Fruit fly (Drosophila melanogaster) whole organism, embryonic: Measurements from ENCODE around the gene Eig71Ec.

Experiments used
- Atf6 ChIP-seq: fragments of 200-800 bp; sonication (Bioruptor generic); IDR thresholded peaks from 2 replicates; pipeline ENCODE4 v1.3.6; 2022; ENCODE audit warnings: missing biosample characterization, missing genetic modification characterization
- CG1024 ChIP-seq: fragments of 200-800 bp; sonication (Bioruptor generic); IDR thresholded peaks from 2 replicates; pipeline ENCODE4 v1.3.6; 2022; ENCODE audit warnings: missing biosample characterization, missing genetic modification characterization
- CG10431 ChIP-seq: fragments of 200-800 bp; sonication (Bioruptor generic); optimal IDR thresholded peaks from 3 replicates; lab custom pipeline; 2018; ENCODE audit warnings: missing biosample characterization, mild to moderate bottlenecking, missing genetic modification characterization
- CG10959 ChIP-seq: fragments of 200-800 bp; sonication (Bioruptor generic); IDR thresholded peaks from 2 replicates; pipeline ENCODE4 v1.3.6; 2022; ENCODE audit warnings: missing biosample characterization, missing genetic modification characterization
- CG11456 ChIP-seq: fragments of 200-800 bp; sonication (Bioruptor generic); IDR thresholded peaks from 3 replicates; pipeline ENCODE4 v1.3.6; 2022; ENCODE audit warnings: missing biosample characterization, missing genetic modification characterization
- CG11695 ChIP-seq: fragments of 200-800 bp; sonication (Bioruptor generic); IDR thresholded peaks from 3 replicates; pipeline ENCODE4 v1.3.6; 2022; ENCODE audit warnings: missing biosample characterization, missing genetic modification characterization
- CG11696 ChIP-seq: fragments of 200-800 bp; sonication (Bioruptor generic); IDR thresholded peaks from 2 replicates; pipeline ENCODE4 v1.3.6; 2022; ENCODE audit warnings: missing biosample characterization, missing genetic modification characterization
- CG12391 ChIP-seq: fragments of 200-800 bp; sonication (Bioruptor generic); optimal IDR thresholded peaks from 3 replicates; lab custom pipeline; 2018; ENCODE audit warnings: missing biosample characterization, mild to moderate bottlenecking, missing genetic modification characterization, moderate library complexity
- CG14050 ChIP-seq: fragments of 200-800 bp; sonication (Bioruptor generic); IDR thresholded peaks from 3 replicates; pipeline ENCODE4 v1.3.6; 2022; ENCODE audit warnings: missing biosample characterization, missing genetic modification characterization
- CG15479 ChIP-seq: fragments of 200-800 bp; sonication (Bioruptor generic); optimal IDR thresholded peaks from 3 replicates; lab custom pipeline; 2019; ENCODE audit warnings: missing biosample characterization, mild to moderate bottlenecking, missing genetic modification characterization, moderate library complexity
- CG1647 ChIP-seq: fragments of 200-800 bp; sonication (Bioruptor generic); optimal IDR thresholded peaks from 3 replicates; lab custom pipeline; 2016; ENCODE audit warnings: missing biosample characterization, missing genetic modification characterization
- CG17361 ChIP-seq: fragments of 200-800 bp; sonication (Bioruptor generic); IDR thresholded peaks from 3 replicates; pipeline ENCODE4 v1.3.6; 2022; ENCODE audit warnings: missing biosample characterization, missing genetic modification characterization
- CG17829 ChIP-seq: fragments of 200-800 bp; optimal IDR thresholded peaks from 2 replicates; lab custom pipeline; 2019; ENCODE audit warnings: missing biosample characterization, mild to moderate bottlenecking, missing genetic modification characterization, moderate library complexity
- CG2116 ChIP-seq: fragments of 200-800 bp; sonication (Bioruptor generic); optimal IDR thresholded peaks from 3 replicates; lab custom pipeline; 2018; ENCODE audit warnings: missing biosample characterization, mild to moderate bottlenecking, missing genetic modification characterization
- CG2678 ChIP-seq: fragments of 200-800 bp; sonication (Bioruptor generic); optimal IDR thresholded peaks from 3 replicates; lab custom pipeline; 2019; ENCODE audit warnings: missing biosample characterization, mild to moderate bottlenecking, missing genetic modification characterization, moderate library complexity
- CG3838 ChIP-seq: fragments of 200-800 bp; sonication (Bioruptor generic); optimal IDR thresholded peaks from 3 replicates; lab custom pipeline; 2016; ENCODE audit warnings: missing biosample characterization, missing genetic modification characterization
- CG4820 ChIP-seq: fragments of 200-800 bp; sonication (Bioruptor generic); optimal IDR thresholded peaks from 3 replicates; lab custom pipeline; 2016; ENCODE audit warnings: missing biosample characterization, missing genetic modification characterization
- CG6791 ChIP-seq: fragments of 200-800 bp; sonication (Bioruptor generic); IDR thresholded peaks from 3 replicates; pipeline ENCODE4 v1.3.6; 2022; ENCODE audit warnings: missing biosample characterization, missing genetic modification characterization; ENCODE audit not compliant: partially characterized antibody
- CG7745 ChIP-seq: fragments of 200-800 bp; sonication (Bioruptor generic); optimal IDR thresholded peaks from 2 replicates; lab custom pipeline; 2018; ENCODE audit warnings: missing biosample characterization, mild to moderate bottlenecking, missing genetic modification characterization, moderate library complexity
- CG8089 ChIP-seq: fragments of 200-800 bp; sonication (Bioruptor generic); optimal IDR thresholded peaks from 3 replicates; lab custom pipeline; 2016; ENCODE audit warnings: missing biosample characterization, missing genetic modification characterization
- CG8765 ChIP-seq: fragments of 200-800 bp; sonication (Bioruptor generic); IDR thresholded peaks from 2 replicates; pipeline ENCODE4 v1.3.6; 2022; ENCODE audit warnings: missing biosample characterization, missing genetic modification characterization
- CG9817 ChIP-seq: fragments of 200-800 bp; sonication (Bioruptor generic); optimal IDR thresholded peaks from 2 replicates; lab custom pipeline; 2018; ENCODE audit warnings: missing biosample characterization, mild to moderate bottlenecking, missing genetic modification characterization, moderate library complexity
- D19A ChIP-seq: fragments of 200-800 bp; optimal IDR thresholded peaks from 3 replicates; lab custom pipeline; 2019; ENCODE audit warnings: missing biosample characterization, mild to moderate bottlenecking, missing genetic modification characterization, moderate library complexity
- HLH3B ChIP-seq: fragments of 200-800 bp; sonication (Bioruptor generic); IDR thresholded peaks from 2 replicates; pipeline ENCODE4 v1.3.6; 2022; ENCODE audit warnings: missing biosample characterization, missing genetic modification characterization
- HmgZ ChIP-seq: fragments of 200-800 bp; sonication (Bioruptor generic); optimal IDR thresholded peaks from 2 replicates; lab custom pipeline; 2018; ENCODE audit warnings: missing biosample characterization, mild to moderate bottlenecking, missing genetic modification characterization
- Hmx ChIP-seq: fragments of 200-800 bp; sonication (Bioruptor generic); optimal IDR thresholded peaks from 2 replicates; lab custom pipeline; 2016; ENCODE audit warnings: missing biosample characterization, missing genetic modification characterization
- Kr ChIP-seq: fragments of 200-800 bp; sonication (Bioruptor generic); optimal IDR thresholded peaks from 2 replicates; lab custom pipeline; 2017; ENCODE audit warnings: missing biosample characterization, mild to moderate bottlenecking, missing genetic modification characterization
- NFAT ChIP-seq: fragments of 200-800 bp; sonication (Bioruptor generic); IDR thresholded peaks from 2 replicates; pipeline ENCODE4 v1.3.6; 2022; ENCODE audit warnings: missing biosample characterization, missing genetic modification characterization
- Pdp1 ChIP-seq, 2 experiments: fragments of 200-800 bp; sonication (Bioruptor generic); optimal IDR thresholded peaks; 3 replicates each; lab custom pipeline; 2016; ENCODE audit warnings: missing biosample characterization in 2 of 2, missing genetic modification characterization in 2 of 2, mild to moderate bottlenecking in 1 of 2, moderate library complexity in 1 of 2
- Sin3A ChIP-seq: fragments of >200 bp; optimal IDR thresholded peaks from 2 replicates; lab custom pipeline; 2018
- Vsx1 ChIP-seq: fragments of 200-800 bp; sonication (Bioruptor generic); optimal IDR thresholded peaks from 2 replicates; lab custom pipeline; 2017; ENCODE audit warnings: missing biosample characterization, mild to moderate bottlenecking, missing genetic modification characterization, missing genetic modification reagents
- YL-1 ChIP-seq: fragments of 200-800 bp; sonication (Bioruptor generic); optimal IDR thresholded peaks from 3 replicates; lab custom pipeline; 2017; ENCODE audit warnings: missing biosample characterization, mild to moderate bottlenecking, missing genetic modification characterization
- ato ChIP-seq: fragments of 200-800 bp; sonication (Bioruptor generic); IDR thresholded peaks from 2 replicates; pipeline ENCODE4 v1.3.6; 2022; ENCODE audit warnings: missing biosample characterization, missing genetic modification characterization; ENCODE audit not compliant: partially characterized antibody
- bbx ChIP-seq: fragments of 200-800 bp; sonication (Bioruptor generic); IDR thresholded peaks from 2 replicates; pipeline ENCODE4 v1.3.6; 2022; ENCODE audit warnings: missing biosample characterization, missing genetic modification characterization; ENCODE audit not compliant: partially characterized antibody
- chn ChIP-seq: fragments of 200-800 bp; sonication (Bioruptor generic); optimal IDR thresholded peaks from 2 replicates; lab custom pipeline; 2016; ENCODE audit warnings: missing biosample characterization, missing genetic modification characterization
- croc ChIP-seq: fragments of 200-800 bp; sonication (Bioruptor generic); conservative IDR thresholded peaks from 3 replicates; pipeline ENCODE4 v1.3.6; 2022; ENCODE audit warnings: missing biosample characterization, missing genetic modification characterization
- crol ChIP-seq: fragments of 200-800 bp; sonication (Bioruptor generic); IDR thresholded peaks from 2 replicates; pipeline ENCODE4 v1.3.6; 2022; ENCODE audit warnings: missing biosample characterization, missing genetic modification characterization
- dysf ChIP-seq: fragments of 200-800 bp; sonication (Bioruptor generic); IDR thresholded peaks from 3 replicates; pipeline ENCODE4 v1.3.6; 2022; ENCODE audit warnings: missing biosample characterization, missing genetic modification characterization
- emc ChIP-seq: fragments of 200-800 bp; sonication (Bioruptor generic); optimal IDR thresholded peaks from 2 replicates; lab custom pipeline; 2016; ENCODE audit warnings: missing biosample characterization, missing genetic modification characterization
- ewg ChIP-seq: fragments of 200-800 bp; sonication (Bioruptor generic); optimal IDR thresholded peaks from 3 replicates; lab custom pipeline; 2017; ENCODE audit warnings: mild to moderate bottlenecking, missing biosample characterization, missing genetic modification reagents, missing genetic modification characterization
- exex ChIP-seq: fragments of 200-800 bp; sonication (Bioruptor generic); optimal IDR thresholded peaks from 4 replicates; lab custom pipeline; 2018; ENCODE audit warnings: missing biosample characterization, mild to moderate bottlenecking, missing genetic modification characterization, moderate library complexity
- lmd ChIP-seq: fragments of 200-800 bp; sonication (Bioruptor generic); IDR thresholded peaks from 2 replicates; pipeline ENCODE4 v1.3.6; 2022; ENCODE audit warnings: missing biosample characterization, missing genetic modification characterization
- oc ChIP-seq: fragments of 200-800 bp; sonication (Bioruptor generic); optimal IDR thresholded peaks from 2 replicates; lab custom pipeline; 2018; ENCODE audit warnings: missing biosample characterization, mild to moderate bottlenecking, missing genetic modification characterization, moderate library complexity
- sc ChIP-seq, 3 experiments: fragments of >200 bp in 2 of 3; fragments of 200-800 bp in 1 of 3; sonication (Bioruptor generic) in 1 of 3; optimal IDR thresholded peaks; 2 replicates in 2 of 3; 3 replicates in 1 of 3; lab custom pipeline; 2017; ENCODE audit warnings: mild to moderate bottlenecking in 1 of 3, missing biosample characterization in 1 of 3, missing genetic modification characterization in 1 of 3, missing genetic modification reagents in 1 of 3
- sim ChIP-seq: fragments of 200-800 bp; sonication (Bioruptor generic); IDR thresholded peaks from 2 replicates; pipeline ENCODE4 v1.3.6; 2022; ENCODE audit warnings: missing biosample characterization, missing genetic modification characterization
- slbo ChIP-seq: fragments of 200-800 bp; sonication (Bioruptor generic); IDR thresholded peaks from 2 replicates; pipeline ENCODE4 v1.3.6; 2022; ENCODE audit warnings: missing biosample characterization, missing genetic modification characterization
- tll ChIP-seq, 2 experiments: fragments of 200-800 bp in 1 of 2; fragments of >200 bp in 1 of 2; sonication (Bioruptor generic) in 1 of 2; optimal IDR thresholded peaks; 2 replicates each; lab custom pipeline; 2017 to 2019; ENCODE audit warnings: missing biosample characterization in 2 of 2, missing genetic modification characterization in 2 of 2, mild to moderate bottlenecking in 1 of 2, moderate library complexity in 1 of 2
- twi ChIP-seq: fragments of 200-800 bp; optimal IDR thresholded peaks from 2 replicates; lab custom pipeline; 2019; ENCODE audit warnings: missing biosample characterization, mild to moderate bottlenecking, missing genetic modification characterization, moderate library complexity
- vfl ChIP-seq: fragments of 200-800 bp; sonication (Bioruptor generic); optimal IDR thresholded peaks from 2 replicates; lab custom pipeline; 2016; ENCODE audit warnings: missing biosample characterization, missing genetic modification characterization
- wor ChIP-seq: fragments of 200-800 bp; sonication (Bioruptor generic); IDR thresholded peaks from 2 replicates; pipeline ENCODE4 v1.3.6; 2022; ENCODE audit warnings: missing biosample characterization, missing genetic modification characterization
- zen ChIP-seq: fragments of 200-800 bp; sonication (Bioruptor generic); optimal IDR thresholded peaks from 3 replicates; lab custom pipeline; 2018; ENCODE audit warnings: missing biosample characterization, mild to moderate bottlenecking, missing genetic modification characterization, moderate library complexity
- zf30C ChIP-seq: fragments of 200-800 bp; sonication (Bioruptor generic); optimal IDR thresholded peaks from 3 replicates; lab custom pipeline; 2018; ENCODE audit warnings: missing biosample characterization, mild to moderate bottlenecking, missing genetic modification characterization

Gene Eig71Ec

dm6 chr3L:15639978-15640377, 12.1 kb downstream of the Eig71Ec start (continued):
- TF ChIP-seq CG8765 (GFP tag; lab: Robert Waterston, UW) (no peak), zen (tag; lab: Kevin White, UChicago) (no peak), sc (optimal IDR thresholded peaks at IDR 0.05; lab: Kevin White, UChicago) (no peak), sc (GFP tag; optimal IDR thresholded peaks at IDR 0.05; lab: Kevin White, UChicago) (no peak), CG4820 (no peak), NFAT (GFP tag; lab: Robert Waterston, UW) (no peak), zf30C (GFP tag; lab: Kevin White, UChicago) (peak; percentile 33), slbo (GFP tag; lab: Robert Waterston, UW) (no peak), wor (GFP tag; lab: Robert Waterston, UW) (no peak), vfl (GFP tag; lab: Kevin White, UChicago) (no peak), CG9817 (tag; lab: Kevin White, UChicago) (no peak), CG1024 (GFP tag; lab: Robert Waterston, UW) (no peak), CG12391 (tag; lab: Kevin White, UChicago) (peak; percentile 23), Atf6 (no peak), sim (GFP tag; lab: Robert Waterston, UW) (no peak), CG10959 (no peak), Hmx (no peak), YL-1 (no peak), twi (tag; lab: Kevin White, UChicago) (no peak), exex (no peak), ewg (no peak), CG7745 (tag; lab: Kevin White, UChicago) (no peak), croc (no peak)

- TF ChIP-seq tll (GFP tag; optimal IDR thresholded peaks at IDR 0.05; lab: Kevin White, UChicago) = peak in 1 of 2 experiments; percentile 81
- no peak for TF ChIP-seq CG10431 (GFP tag; lab: Kevin White, UChicago)
- no peak for TF ChIP-seq lmd (GFP tag; lab: Robert Waterston, UW)
- TF ChIP-seq CG3838 = no peak
- no peak for TF ChIP-seq Sin3A
- no peak for TF ChIP-seq chn (GFP tag; lab: Kevin White, UChicago)
- no peak for TF ChIP-seq bbx (GFP tag; lab: Robert Waterston, UW)
- no peak for TF ChIP-seq CG11695
- TF ChIP-seq CG1647 (GFP tag; lab: Kevin White, UChicago) = no peak
- TF ChIP-seq CG2678 (tag; lab: Kevin White, UChicago) = no peak
- no peak for TF ChIP-seq Vsx1
- TF ChIP-seq CG8089 = no peak
- no peak for TF ChIP-seq CG17361 (GFP tag; lab: Robert Waterston, UW)
- no peak for TF ChIP-seq crol (GFP tag; lab: Robert Waterston, UW)
- TF ChIP-seq Pdp1 (GFP tag; optimal IDR thresholded peaks at IDR 0.05; lab: Kevin White, UChicago) = peak in 1 of 2 experiments; percentile 64
- no peak for TF ChIP-seq CG11456
- 0 out of 2 replicates have a peak, but pooled peaks have one; percentile 8 for TF ChIP-seq CG11696 (GFP tag; lab: Robert Waterston, UW)
- 0 out of 3 replicates have a peak, but pooled peaks have one; percentile 4 for TF ChIP-seq CG6791 (GFP tag; lab: Robert Waterston, UW)
- TF ChIP-seq HLH3B (GFP tag; lab: Robert Waterston, UW) = no peak
- TF ChIP-seq CG2116 (GFP tag; lab: Kevin White, UChicago) = no peak
- peak; percentile 24 for TF ChIP-seq Kr (GFP tag; lab: Kevin White, UChicago)
- no peak for TF ChIP-seq CG14050 (GFP tag; lab: Robert Waterston, UW)
- TF ChIP-seq D19A (tag; lab: Kevin White, UChicago) = no peak
- TF ChIP-seq HmgZ (tag; lab: Kevin White, UChicago) = no peak
- TF ChIP-seq dysf (GFP tag; lab: Robert Waterston, UW) = no peak
- peak; percentile 68 for TF ChIP-seq CG15479 (GFP tag; lab: Kevin White, UChicago)
- no peak for TF ChIP-seq ato (GFP tag; lab: Robert Waterston, UW)
- TF ChIP-seq emc (GFP tag; lab: Kevin White, UChicago) = no peak
- peak; percentile 39 for TF ChIP-seq oc
- no peak for TF ChIP-seq CG17829
- TF ChIP-seq, all 482 proteins: peak for 7
Measured at dm6 chr3L:15638524-15638923, 13.5 kb downstream of the Eig71Ec start.
